Fruit fly (Drosophila melanogaster) whole organism, prepupa: ENCODE measurements around the gene CG13053.

Experiments used
- Blimp-1 ChIP-seq: fragments of 200-800 bp; sonication (Bioruptor generic); optimal IDR thresholded peaks from 3 replicates; lab custom pipeline; 2017; ENCODE audit warnings: missing biosample characterization, missing genetic modification characterization, mild to moderate bottlenecking, moderate library complexity, missing genetic modification reagents
- CG10631 ChIP-seq: fragments of 200-800 bp; sonication (Bioruptor generic); optimal IDR thresholded peaks from 2 replicates; lab custom pipeline; 2016; ENCODE audit warnings: missing biosample characterization, missing genetic modification characterization
- CG11294 ChIP-seq: fragments of 200-800 bp; sonication (Bioruptor generic); IDR thresholded peaks from 2 replicates; pipeline ENCODE4 v1.3.6; 2022; ENCODE audit warnings: missing biosample characterization, missing genetic modification characterization
- CG11902 ChIP-seq: fragments of 200-800 bp; sonication (Bioruptor generic); optimal IDR thresholded peaks from 3 replicates; lab custom pipeline; 2016; ENCODE audit warnings: missing biosample characterization, missing genetic modification characterization
- CG15336 ChIP-seq: fragments of 200-800 bp; sonication (Bioruptor generic); IDR thresholded peaks from 2 replicates; pipeline ENCODE4 v1.3.6; 2022; ENCODE audit warnings: missing biosample characterization, missing genetic modification characterization
- CG1621 ChIP-seq: fragments of 200-800 bp; sonication (Bioruptor generic); optimal IDR thresholded peaks from 3 replicates; lab custom pipeline; 2018; ENCODE audit warnings: missing biosample characterization, mild to moderate bottlenecking, missing genetic modification characterization
- CG16779 ChIP-seq: fragments of 200-800 bp; sonication (Bioruptor generic); optimal IDR thresholded peaks from 3 replicates; lab custom pipeline; 2017; ENCODE audit warnings: missing biosample characterization, mild to moderate bottlenecking, missing genetic modification characterization
- CG3032 ChIP-seq: fragments of 200-800 bp; optimal IDR thresholded peaks from 2 replicates; lab custom pipeline; 2019; ENCODE audit warnings: missing biosample characterization, mild to moderate bottlenecking, missing genetic modification characterization, moderate library complexity
- CG31627 ChIP-seq: fragments of 200-800 bp; sonication (Bioruptor generic); optimal IDR thresholded peaks from 3 replicates; lab custom pipeline; 2016; ENCODE audit warnings: missing biosample characterization, missing genetic modification characterization
- CG32006 ChIP-seq: fragments of 200-800 bp; sonication (Bioruptor generic); optimal IDR thresholded peaks from 3 replicates; lab custom pipeline; 2017; ENCODE audit warnings: missing biosample characterization, mild to moderate bottlenecking, missing genetic modification characterization
- CG34406 ChIP-seq: fragments of 200-800 bp; sonication (Bioruptor generic); optimal IDR thresholded peaks from 3 replicates; lab custom pipeline; 2016; ENCODE audit warnings: missing biosample characterization, missing genetic modification characterization
- CG3919 ChIP-seq: fragments of 200-800 bp; sonication (Bioruptor generic); optimal IDR thresholded peaks from 3 replicates; lab custom pipeline; 2016; ENCODE audit warnings: missing biosample characterization, missing genetic modification characterization
- CG4318 ChIP-seq: fragments of 200-800 bp; sonication (Bioruptor generic); optimal IDR thresholded peaks from 3 replicates; lab custom pipeline; 2017; ENCODE audit warnings: missing biosample characterization, mild to moderate bottlenecking, missing genetic modification characterization
- CG6163 ChIP-seq: fragments of 200-800 bp; sonication (Bioruptor generic); IDR thresholded peaks from 3 replicates; pipeline ENCODE4 v1.3.6; 2022; ENCODE audit warnings: missing biosample characterization, missing genetic modification characterization
- CG6276 ChIP-seq: fragments of 200-800 bp; sonication (Bioruptor generic); optimal IDR thresholded peaks from 2 replicates; lab custom pipeline; 2017; ENCODE audit warnings: missing biosample characterization, mild to moderate bottlenecking, missing genetic modification characterization
- CG6792 ChIP-seq: fragments of 200-800 bp; sonication (Bioruptor generic); optimal IDR thresholded peaks from 3 replicates; lab custom pipeline; 2016; ENCODE audit warnings: missing biosample characterization, missing genetic modification characterization
- CG6808 ChIP-seq: fragments of 200-800 bp; sonication (Bioruptor generic); optimal IDR thresholded peaks from 3 replicates; lab custom pipeline; 2017; ENCODE audit warnings: missing biosample characterization, missing genetic modification characterization, mild to moderate bottlenecking, moderate library complexity, missing genetic modification reagents
- CG6854 ChIP-seq: fragments of 200-800 bp; sonication (Bioruptor generic); optimal IDR thresholded peaks from 2 replicates; lab custom pipeline; 2017; ENCODE audit warnings: missing biosample characterization, mild to moderate bottlenecking, missing genetic modification characterization
- CG7368 ChIP-seq: fragments of 200-800 bp; sonication (Bioruptor generic); optimal IDR thresholded peaks from 3 replicates; lab custom pipeline; 2016; ENCODE audit warnings: missing biosample characterization, missing genetic modification characterization
- CG8119 ChIP-seq: fragments of 200-800 bp; sonication (Bioruptor generic); IDR thresholded peaks from 3 replicates; pipeline ENCODE4 v1.3.6; 2022; ENCODE audit warnings: missing biosample characterization, missing genetic modification characterization
- CG8632 ChIP-seq: fragments of 200-800 bp; sonication (Bioruptor generic); optimal IDR thresholded peaks from 3 replicates; lab custom pipeline; 2016; ENCODE audit warnings: missing biosample characterization, missing genetic modification characterization
- Eip78C ChIP-seq: fragments of 200-800 bp; sonication (Bioruptor generic); peaks from one replicate; lab custom pipeline; 2016; ENCODE audit warnings: missing biosample characterization, missing genetic modification characterization
- Eip93F ChIP-seq: fragments of 200-800 bp; sonication (Bioruptor generic); optimal IDR thresholded peaks from 2 replicates; lab custom pipeline; 2016; ENCODE audit warnings: missing biosample characterization, mild to moderate bottlenecking, missing genetic modification characterization
- Ets21C ChIP-seq: fragments of 200-800 bp; sonication (Bioruptor generic); optimal IDR thresholded peaks from 3 replicates; lab custom pipeline; 2016; ENCODE audit warnings: missing biosample characterization, missing genetic modification characterization
- Gug ChIP-seq: fragments of 200-800 bp; sonication (Bioruptor generic); IDR thresholded peaks from 2 replicates; pipeline ENCODE4 v1.3.6; 2022; ENCODE audit warnings: missing biosample characterization, missing genetic modification characterization
- Hr38 ChIP-seq: sonication (Bioruptor generic); optimal IDR thresholded peaks from 2 replicates; lab custom pipeline; 2016; ENCODE audit warnings: missing biosample characterization, missing genetic modification characterization
- Hr39 ChIP-seq: fragments of 200-800 bp; sonication (Bioruptor generic); optimal IDR thresholded peaks from 2 replicates; lab custom pipeline; 2016; ENCODE audit warnings: missing biosample characterization, missing genetic modification characterization
- Met ChIP-seq: fragments of 200-800 bp; sonication (Bioruptor generic); optimal IDR thresholded peaks from 3 replicates; lab custom pipeline; 2016; ENCODE audit warnings: missing biosample characterization, missing genetic modification characterization
- OdsH ChIP-seq: fragments of 200-800 bp; sonication (Bioruptor generic); optimal IDR thresholded peaks from 3 replicates; lab custom pipeline; 2016; ENCODE audit warnings: missing biosample characterization, missing genetic modification characterization
- Smox ChIP-seq: fragments of 200-800 bp; sonication (Bioruptor generic); optimal IDR thresholded peaks from 3 replicates; lab custom pipeline; 2016; ENCODE audit warnings: missing biosample characterization, missing genetic modification characterization
- Sox102F ChIP-seq: fragments of 200-800 bp; sonication (Bioruptor generic); optimal IDR thresholded peaks from 2 replicates; lab custom pipeline; 2016; ENCODE audit warnings: missing biosample characterization, mild to moderate bottlenecking, missing genetic modification characterization
- Sox14 ChIP-seq: fragments of 200-800 bp; sonication (Bioruptor generic); optimal IDR thresholded peaks from 3 replicates; lab custom pipeline; 2016; ENCODE audit warnings: missing biosample characterization, missing genetic modification characterization
- achi ChIP-seq: fragments of 200-800 bp; sonication (Bioruptor generic); optimal IDR thresholded peaks from 3 replicates; lab custom pipeline; 2016; ENCODE audit warnings: missing biosample characterization, missing genetic modification characterization
- acj6 ChIP-seq: fragments of 200-800 bp; sonication (Bioruptor generic); optimal IDR thresholded peaks from 3 replicates; lab custom pipeline; 2016; ENCODE audit warnings: missing biosample characterization, missing genetic modification characterization
- cyc ChIP-seq: fragments of 200-800 bp; sonication (Bioruptor generic); optimal IDR thresholded peaks from 3 replicates; lab custom pipeline; 2016; ENCODE audit warnings: missing biosample characterization, missing genetic modification characterization
- dac ChIP-seq: fragments of 200-800 bp; sonication (Bioruptor generic); optimal IDR thresholded peaks from 2 replicates; lab custom pipeline; 2017; ENCODE audit warnings: missing biosample characterization, mild to moderate bottlenecking, missing genetic modification characterization
- dsx ChIP-seq: fragments of 200-800 bp; optimal IDR thresholded peaks from 3 replicates; lab custom pipeline; 2019; ENCODE audit warnings: missing biosample characterization, mild to moderate bottlenecking, missing genetic modification characterization, moderate library complexity; ENCODE audit not compliant: poor library complexity, severe bottlenecking
- eg ChIP-seq: fragments of 200-800 bp; sonication (Bioruptor generic); IDR thresholded peaks from 3 replicates; pipeline ENCODE4 v1.3.6; 2022; ENCODE audit warnings: missing biosample characterization, missing genetic modification characterization
- esn ChIP-seq: fragments of 200-800 bp; sonication (Bioruptor generic); optimal IDR thresholded peaks from 2 replicates; lab custom pipeline; 2016; ENCODE audit warnings: missing biosample characterization, mild to moderate bottlenecking, missing genetic modification characterization, moderate library complexity
- fd59A ChIP-seq: fragments of 200-800 bp; sonication (Bioruptor generic); optimal IDR thresholded peaks from 2 replicates; lab custom pipeline; 2017; ENCODE audit warnings: missing biosample characterization, mild to moderate bottlenecking, missing genetic modification characterization, missing genetic modification reagents
- fd85E ChIP-seq: fragments of 200-800 bp; sonication (Bioruptor generic); optimal IDR thresholded peaks from 3 replicates; lab custom pipeline; 2016; ENCODE audit warnings: missing biosample characterization, missing genetic modification characterization
- fkh ChIP-seq: fragments of 200-800 bp; sonication (Bioruptor generic); optimal IDR thresholded peaks from 3 replicates; lab custom pipeline; 2017; ENCODE audit warnings: missing biosample characterization, mild to moderate bottlenecking, missing genetic modification characterization, moderate library complexity
- salr ChIP-seq, 2 experiments: fragments of 200-800 bp; sonication (Bioruptor generic); optimal IDR thresholded peaks; 3 replicates each; lab custom pipeline; 2016 to 2018; ENCODE audit warnings: missing biosample characterization in 2 of 2, missing genetic modification characterization in 2 of 2, mild to moderate bottlenecking in 1 of 2
- spab ChIP-seq: fragments of 200-800 bp; sonication (Bioruptor generic); optimal IDR thresholded peaks from 2 replicates; lab custom pipeline; 2017; ENCODE audit warnings: missing biosample characterization, mild to moderate bottlenecking, missing genetic modification characterization, missing genetic modification reagents
- ss ChIP-seq, 2 experiments: fragments of 200-800 bp; sonication (Bioruptor generic); optimal IDR thresholded peaks; 2 replicates in 1 of 2; 3 replicates in 1 of 2; lab custom pipeline; 2017 to 2018; ENCODE audit warnings: mild to moderate bottlenecking in 2 of 2, missing biosample characterization in 2 of 2, missing genetic modification characterization in 2 of 2, moderate library complexity in 1 of 2
- svp ChIP-seq: fragments of 200-800 bp; sonication (Bioruptor generic); peaks from one replicate; lab custom pipeline; 2016; ENCODE audit warnings: missing biosample characterization, missing genetic modification characterization
- topi ChIP-seq: fragments of 200-800 bp; sonication (Bioruptor generic); optimal IDR thresholded peaks from 3 replicates; lab custom pipeline; 2016; ENCODE audit warnings: missing biosample characterization, missing genetic modification characterization

The CG13053 gene

dm6 chr3L:16217935-16218334, 41.6 kb downstream of the CG13053 start (continued):
- TF ChIP-seq Blimp-1 (GFP tag; lab: Kevin White, UChicago) (no peak), eg (GFP tag; lab: Robert Waterston, UW) (peak; percentile 83), Sox14 (GFP tag; lab: Kevin White, UChicago) (peak; percentile 56), Eip93F (GFP tag; lab: Kevin White, UChicago) (no peak), CG3919 (GFP tag; lab: Kevin White, UChicago) (peak; percentile 72), Sox102F (GFP tag; lab: Kevin White, UChicago) (no peak), OdsH (GFP tag; lab: Kevin White, UChicago) (peak; percentile 66), CG16779 (no peak), Ets21C (GFP tag; lab: Kevin White, UChicago) (no peak), CG6808 (peak; percentile 37), CG6792 (GFP tag; lab: Kevin White, UChicago) (peak; percentile 30), CG11902 (GFP tag; lab: Kevin White, UChicago) (no peak), CG10631 (GFP tag; lab: Kevin White, UChicago) (peak; percentile 72), fkh (no peak), fd85E (GFP tag; lab: Kevin White, UChicago) (peak; percentile 12), salr (GFP tag; optimal IDR thresholded peaks at IDR 0.05; lab: Kevin White, UChicago) (peak in 1 of 2 experiments; percentile 69), ss (GFP tag; optimal IDR thresholded peaks at IDR 0.05; lab: Kevin White, UChicago) (no peak), cyc (GFP tag; lab: Kevin White, UChicago) (peak; percentile 21), Met (GFP tag; lab: Kevin White, UChicago) (peak; percentile 49), spab (GFP tag; lab: Kevin White, UChicago) (no peak), CG8119 (GFP tag; lab: Robert Waterston, UW) (peak; percentile 79), Hr39 (peak; percentile 11), CG6163 (GFP tag; lab: Robert Waterston, UW) (peak; percentile 83), CG4318 (peak; percentile 43), CG11294 (GFP tag; lab: Robert Waterston, UW) (0 out of 2 replicates have a peak, but pooled peaks have one; percentile 38), CG15336 (peak; percentile 84), Eip78C (peak; percentile 92), CG7368 (GFP tag; lab: Kevin White, UChicago) (no peak), CG32006 (GFP tag; lab: Kevin White, UChicago) (peak; percentile 56), achi (GFP tag; lab: Kevin White, UChicago) (peak; percentile 75), CG8632 (no peak), esn (GFP tag; lab: Kevin White, UChicago) (peak; percentile 10), topi (GFP tag; lab: Kevin White, UChicago) (peak; percentile 28), Gug (peak; percentile 65), svp (GFP tag; lab: Kevin White, UChicago) (no peak), CG31627 (no peak)
- TF ChIP-seq, all 60 proteins: peak for 41

- no peak for TF ChIP-seq dsx (GFP tag; lab: Kevin White, UChicago)
- TF ChIP-seq CG3032: no peak
- TF ChIP-seq Eip78C: peak; percentile 35
- no peak for TF ChIP-seq Met (GFP tag; lab: Kevin White, UChicago)
- TF ChIP-seq fd85E (GFP tag; lab: Kevin White, UChicago): no peak
- TF ChIP-seq Smox (GFP tag; lab: Kevin White, UChicago): no peak
- TF ChIP-seq, all 60 proteins: peak for 1
Observed at dm6 chr3L:16217203-16217602, 42.3 kb downstream of the CG13053 start, which contains the start of gene CG13073. Gene CG13073 (minus strand): TSS chr3L:16217303.

- TF ChIP-seq Blimp-1 (GFP tag; lab: Kevin White, UChicago): no peak
- TF ChIP-seq Smox (GFP tag; lab: Kevin White, UChicago): no peak
- no peak for TF ChIP-seq CG6808
- TF ChIP-seq acj6 (GFP tag; lab: Kevin White, UChicago): no peak
- no peak for TF ChIP-seq Met (GFP tag; lab: Kevin White, UChicago)
- TF ChIP-seq dsx (GFP tag; lab: Kevin White, UChicago): peak; percentile 73
- TF ChIP-seq Hr38 (GFP tag; lab: Kevin White, UChicago): no peak
- TF ChIP-seq dac (GFP tag; lab: Kevin White, UChicago): no peak
- no peak for TF ChIP-seq CG6792 (GFP tag; lab: Kevin White, UChicago)
- TF ChIP-seq svp (GFP tag; lab: Kevin White, UChicago): peak; percentile 42
- TF ChIP-seq CG11902 (GFP tag; lab: Kevin White, UChicago): no peak
- no peak for TF ChIP-seq CG34406 (GFP tag; lab: Kevin White, UChicago)
- no peak for TF ChIP-seq CG1621 (tag; lab: Kevin White, UChicago)
- TF ChIP-seq CG3919 (GFP tag; lab: Kevin White, UChicago): no peak
- no peak for TF ChIP-seq CG6854 (GFP tag; lab: Kevin White, UChicago)
- no peak for TF ChIP-seq CG10631 (GFP tag; lab: Kevin White, UChicago)
- TF ChIP-seq ss (GFP tag; optimal IDR thresholded peaks at IDR 0.05; lab: Kevin White, UChicago): peak in 1 of 2 experiments; percentile 5
- no peak for TF ChIP-seq CG6276 (GFP tag; lab: Kevin White, UChicago)
- no peak for TF ChIP-seq CG16779
- no peak for TF ChIP-seq CG31627
- TF ChIP-seq fd59A: no peak
- no peak for TF ChIP-seq CG32006 (GFP tag; lab: Kevin White, UChicago)
Observed at dm6 chr3L:16215816-16216215, 43.7 kb downstream of the CG13053 start.
